Worm (Caenorhabditis elegans) whole organism, mixed stage, embryonic: ENCODE measurements around the gene comt-5.

Source experiments
- M03D4.4 ChIP-seq: sonication (generic microtip); optimal IDR thresholded peaks from 2 replicates; lab custom pipeline; 2017; ENCODE audit warnings: mild to moderate bottlenecking, missing genetic modification characterization, missing compliant biosample characterization
- bed-3 ChIP-seq: fragments of 200-800 bp; sonication (Bioruptor generic); optimal IDR thresholded peaks from 3 replicates; lab custom pipeline; 2018; ENCODE audit warnings: mild to moderate bottlenecking, missing genetic modification characterization, moderate library complexity, missing compliant biosample characterization
- blmp-1 ChIP-seq: fragments of 150-350 bp; optimal IDR thresholded peaks from 2 replicates; lab custom pipeline; 2014; ENCODE audit warnings: missing biosample characterization, missing genetic modification characterization
- ceh-39 ChIP-seq: fragments of 150-350 bp; optimal IDR thresholded peaks from 2 replicates; lab custom pipeline; 2014; ENCODE audit warnings: missing biosample characterization, missing genetic modification characterization
- ceh-83 ChIP-seq: fragments of 200-800 bp; sonication (Bioruptor generic); optimal IDR thresholded peaks from 2 replicates; lab custom pipeline; 2018; ENCODE audit warnings: mild to moderate bottlenecking, missing genetic modification characterization, missing compliant biosample characterization
- ces-1 ChIP-seq: fragments of 150-350 bp; optimal IDR thresholded peaks from 2 replicates; lab custom pipeline; 2014; ENCODE audit warnings: missing biosample characterization, missing genetic modification reagents, missing genetic modification characterization
- cnd-1 ChIP-seq: fragments of 200-800 bp; sonication (Bioruptor generic); optimal IDR thresholded peaks from 2 replicates; lab custom pipeline; 2018; ENCODE audit warnings: mild to moderate bottlenecking, missing genetic modification characterization, missing compliant biosample characterization
- drap-1 ChIP-seq: fragments of 200-800 bp; sonication (Bioruptor generic); optimal IDR thresholded peaks from 3 replicates; lab custom pipeline; 2018; ENCODE audit warnings: mild to moderate bottlenecking, missing genetic modification characterization, missing compliant biosample characterization
- elt-3 ChIP-seq: fragments of 150-350 bp; optimal IDR thresholded peaks from 2 replicates; lab custom pipeline; 2014; ENCODE audit warnings: missing biosample characterization, missing genetic modification characterization
- flh-1 ChIP-seq: fragments of 200-800 bp; sonication (Bioruptor generic); optimal IDR thresholded peaks from 2 replicates; lab custom pipeline; 2018; ENCODE audit warnings: mild to moderate bottlenecking, missing genetic modification characterization, moderate library complexity, missing compliant biosample characterization
- ham-2 ChIP-seq: fragments of 200-800 bp; sonication (Bioruptor generic); optimal IDR thresholded peaks from 2 replicates; lab custom pipeline; 2018; ENCODE audit warnings: mild to moderate bottlenecking, missing genetic modification characterization, missing compliant biosample characterization
- hlh-1 ChIP-seq: fragments of 150-350 bp; optimal IDR thresholded peaks from 2 replicates; lab custom pipeline; 2014; ENCODE audit warnings: missing biosample characterization, missing genetic modification reagents, missing genetic modification characterization
- lin-13 ChIP-seq: fragments of 150-350 bp; optimal IDR thresholded peaks from 2 replicates; lab custom pipeline; 2014; ENCODE audit warnings: missing biosample characterization, missing genetic modification characterization
- lin-32 ChIP-seq: fragments of 200-800 bp; sonication (Bioruptor generic); optimal IDR thresholded peaks from 2 replicates; lab custom pipeline; 2018; ENCODE audit warnings: mild to moderate bottlenecking, missing genetic modification characterization, missing compliant biosample characterization
- lsy-2 ChIP-seq: fragments of 150-350 bp; optimal IDR thresholded peaks from 2 replicates; lab custom pipeline; 2014; ENCODE audit warnings: missing biosample characterization, missing genetic modification characterization
- mab-5 ChIP-seq: fragments of 150-350 bp; optimal IDR thresholded peaks from 2 replicates; lab custom pipeline; 2014; ENCODE audit warnings: missing biosample characterization, missing genetic modification characterization
- mep-1 ChIP-seq: fragments of 150-350 bp; optimal IDR thresholded peaks from 2 replicates; lab custom pipeline; 2017; ENCODE audit warnings: missing biosample characterization, missing genetic modification reagents, missing genetic modification characterization, inconsistent platforms
- mls-2 ChIP-seq: sonication (generic microtip); optimal IDR thresholded peaks from 2 replicates; lab custom pipeline; 2016; ENCODE audit warnings: mild to moderate bottlenecking, missing genetic modification characterization, moderate library complexity, missing compliant biosample characterization
- nhr-12 ChIP-seq: fragments of 150-350 bp; optimal IDR thresholded peaks from 2 replicates; lab custom pipeline; 2014; ENCODE audit warnings: missing biosample characterization, missing genetic modification characterization
- nhr-2 ChIP-seq: fragments of 150-350 bp; optimal IDR thresholded peaks from 2 replicates; lab custom pipeline; 2014; ENCODE audit warnings: missing biosample characterization, missing genetic modification characterization
- nhr-237 ChIP-seq: fragments of 150-350 bp; optimal IDR thresholded peaks from 2 replicates; lab custom pipeline; 2014; ENCODE audit warnings: missing biosample characterization, missing genetic modification characterization
- nhr-28 ChIP-seq: fragments of 150-350 bp; optimal IDR thresholded peaks from 2 replicates; lab custom pipeline; 2014; ENCODE audit warnings: missing biosample characterization, missing genetic modification characterization
- nhr-76 ChIP-seq: sonication (generic microtip); optimal IDR thresholded peaks from 2 replicates; lab custom pipeline; 2017; ENCODE audit warnings: missing biosample characterization, missing genetic modification characterization
- pha-4 ChIP-seq: fragments of 150-350 bp; optimal IDR thresholded peaks from 2 replicates; lab custom pipeline; 2018; ENCODE audit warnings: missing biosample characterization, missing genetic modification reagents, missing genetic modification characterization
- sem-2 ChIP-seq: fragments of 200-800 bp; sonication (Bioruptor generic); optimal IDR thresholded peaks from 2 replicates; lab custom pipeline; 2018; ENCODE audit warnings: mild to moderate bottlenecking, missing genetic modification characterization, missing compliant biosample characterization
- snpc-4 ChIP-seq: fragments of 150-350 bp; optimal IDR thresholded peaks from 2 replicates; lab custom pipeline; 2014; ENCODE audit warnings: missing biosample characterization, missing genetic modification characterization
- tbx-8 ChIP-seq: fragments of 200-800 bp; sonication (Bioruptor generic); optimal IDR thresholded peaks from 2 replicates; lab custom pipeline; 2018; ENCODE audit warnings: mild to moderate bottlenecking, missing genetic modification characterization, moderate library complexity, missing compliant biosample characterization
- unc-120 ChIP-seq: sonication (generic microtip); optimal IDR thresholded peaks from 2 replicates; lab custom pipeline; 2017; ENCODE audit warnings: missing genetic modification characterization, missing compliant biosample characterization; ENCODE audit not compliant: poor library complexity, severe bottlenecking
- unc-39 ChIP-seq: fragments of 150-350 bp; optimal IDR thresholded peaks from 2 replicates; lab custom pipeline; 2014; ENCODE audit warnings: missing biosample characterization, missing genetic modification characterization
- zip-8 ChIP-seq: fragments of 150-350 bp; optimal IDR thresholded peaks from 2 replicates; lab custom pipeline; 2014; ENCODE audit warnings: missing biosample characterization, missing genetic modification characterization
- ztf-11 ChIP-seq: fragments of 150-350 bp; optimal IDR thresholded peaks from 2 replicates; lab custom pipeline; 2014; ENCODE audit warnings: missing biosample characterization, missing genetic modification characterization

Gene comt-5

DNA sequence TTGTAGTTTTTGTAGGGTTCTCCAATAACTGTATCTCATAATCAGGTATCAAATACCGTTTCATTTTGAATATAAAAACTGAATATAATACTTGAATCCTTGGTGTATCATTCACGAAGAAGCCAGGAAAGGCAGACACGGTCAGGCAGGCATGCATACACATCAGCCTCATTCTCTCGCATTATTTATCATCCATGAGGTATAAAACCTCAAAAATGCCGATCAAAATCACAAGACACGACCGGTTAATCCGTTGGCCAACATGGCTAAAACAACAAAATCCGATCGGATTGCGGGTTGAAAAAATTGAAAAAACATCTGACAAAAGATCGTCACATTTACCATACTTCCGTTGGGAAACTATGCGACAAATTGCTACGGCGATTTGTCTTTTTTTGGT lies 31.0 kb downstream of the comt-5 start, which contains the start of gene F59A7.5:
Gene F59A7.5 (plus strand): TSS at position 301 of the 400 bp plus-strand sequence.
- no peak for TF ChIP-seq mep-1

- TF ChIP-seq nhr-28 (tag; lab: Kevin White, UChicago) (no peak), lin-32 (GFP tag; lab: Kevin White, UChicago) (no peak), tbx-8 (GFP tag; lab: Kevin White, UChicago) (no peak), ceh-83 (no peak), ces-1 (GFP tag; lab: Kevin White, UChicago) (no peak), lin-13 (tag; lab: Kevin White, UChicago) (no peak), snpc-4 (tag; lab: Kevin White, UChicago) (no peak), ztf-11 (no peak), mab-5 (tag; lab: Kevin White, UChicago) (no peak), mep-1 (no peak), nhr-237 (tag; lab: Kevin White, UChicago) (no peak)
- TF ChIP-seq, all 35 proteins: peak for 0
Measured at ce11 chrV:2021283-2021682, 32.1 kb downstream of the comt-5 start.

ce11 chrV:2018689-2019088 lies 34.7 kb downstream of the comt-5 start, which contains the start of gene F59A7.14:
F59A7.14 (plus strand) TSS chrV:2018989.
- TF ChIP-seq mep-1 = no peak
- no peak for TF ChIP-seq lin-13 (tag; lab: Kevin White, UChicago)
- no peak for TF ChIP-seq M03D4.4 (tag; lab: Kevin White, UChicago)
- TF ChIP-seq bed-3 (GFP tag; lab: Kevin White, UChicago) = no peak
- no peak for TF ChIP-seq flh-1 (GFP tag; lab: Kevin White, UChicago)
- no peak for TF ChIP-seq nhr-2
- no peak for TF ChIP-seq cnd-1 (tag; lab: Kevin White, UChicago)
- no peak for TF ChIP-seq snpc-4 (tag; lab: Kevin White, UChicago)
- TF ChIP-seq tbx-8 (GFP tag; lab: Kevin White, UChicago) = no peak
- no peak for TF ChIP-seq nhr-28 (tag; lab: Kevin White, UChicago)
- no peak for TF ChIP-seq lin-32 (GFP tag; lab: Kevin White, UChicago)
- no peak for TF ChIP-seq sem-2 (GFP tag; lab: Kevin White, UChicago)
- TF ChIP-seq ceh-83 = no peak
- no peak for TF ChIP-seq mab-5 (tag; lab: Kevin White, UChicago)
- no peak for TF ChIP-seq ces-1 (GFP tag; lab: Kevin White, UChicago)
- TF ChIP-seq nhr-76 (tag; lab: Kevin White, UChicago) = no peak
- TF ChIP-seq nhr-12 (tag; lab: Kevin White, UChicago) = no peak
- TF ChIP-seq mls-2 = no peak
- TF ChIP-seq unc-39 (tag; lab: Kevin White, UChicago) = no peak

DNA sequence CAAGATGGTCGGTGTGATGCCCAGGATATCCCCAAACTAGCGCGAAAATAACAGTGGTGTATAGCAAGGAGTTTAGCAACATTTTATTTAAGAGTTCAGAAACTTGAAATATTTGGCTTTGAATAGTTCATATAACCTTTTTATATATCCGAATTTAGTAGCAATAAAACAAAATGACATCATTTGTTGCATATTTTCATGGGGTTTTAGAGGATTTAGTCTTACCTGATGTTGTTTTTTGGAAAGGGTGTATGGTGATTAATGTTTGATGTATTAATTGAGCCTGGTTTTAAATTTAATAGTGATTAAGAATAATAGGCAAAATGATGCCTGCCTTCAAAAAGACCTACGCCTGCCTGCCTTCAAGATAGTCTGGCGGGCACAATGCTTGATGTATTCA lies 37.0 kb downstream of the comt-5 start, which contains the start of gene F59A7.2:
Gene F59A7.2 (minus strand): TSS at position 101 of the 400 bp plus-strand sequence.
- TF ChIP-seq ztf-11 (no peak), ham-2 (no peak), sem-2 (GFP tag; lab: Kevin White, UChicago) (no peak), hlh-1 (tag; lab: Kevin White, UChicago) (no peak), lsy-2 (tag; lab: Kevin White, UChicago) (no peak), nhr-237 (tag; lab: Kevin White, UChicago) (no peak), ceh-39 (no peak), drap-1 (GFP tag; lab: Kevin White, UChicago) (no peak), unc-120 (no peak), tbx-8 (GFP tag; lab: Kevin White, UChicago) (no peak), elt-3 (tag; lab: Kevin White, UChicago) (no peak), M03D4.4 (tag; lab: Kevin White, UChicago) (no peak), pha-4 (tag; lab: Kevin White, UChicago) (no peak), cnd-1 (tag; lab: Kevin White, UChicago) (no peak), blmp-1 (tag; lab: Kevin White, UChicago) (no peak), nhr-2 (no peak), ceh-83 (no peak), zip-8 (no peak), lin-13 (tag; lab: Kevin White, UChicago) (no peak)

DNA sequence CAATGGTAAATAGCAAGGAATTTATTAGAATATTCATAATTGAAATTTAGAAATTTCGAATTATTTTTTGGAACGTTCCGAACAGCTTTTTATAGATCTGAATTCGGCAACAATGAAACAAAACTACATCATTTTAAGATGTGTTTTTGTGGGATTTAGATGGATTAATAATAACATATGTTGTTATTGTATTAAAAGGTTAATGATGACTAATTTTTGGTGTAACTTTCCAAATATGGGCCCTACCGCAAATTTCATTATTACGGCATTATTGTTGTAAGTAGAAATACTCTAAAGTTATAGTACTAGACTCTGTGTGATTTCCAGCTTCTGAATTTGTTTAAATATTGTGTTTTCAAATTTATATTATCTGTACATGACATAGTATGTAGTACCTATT lies 39.6 kb downstream of the comt-5 start, which contains the start of gene F59A7.11:
Gene F59A7.11 (minus strand): TSS at position 101 of the 400 bp plus-strand sequence.
- TF ChIP-seq ceh-39 = no peak
- no peak for TF ChIP-seq ztf-11
- TF ChIP-seq ham-2 = no peak
